Fruit fly (Drosophila melanogaster) whole organism: ENCODE measurements around the gene CG42375.

ENCODE experiments used
- Dll ChIP-seq: fragments of >200 bp; optimal IDR thresholded peaks from 2 replicates; lab custom pipeline; 2017
- psq ChIP-seq: fragments of >200 bp; optimal IDR thresholded peaks from 2 replicates; lab custom pipeline; 2017

dm6 chr3R:13771195-13771594 is 8.2 kb upstream of the CG42375 start, which contains the start of gene CG9297:
- TF ChIP-seq Dll (lab: Kevin White, UChicago): no peak
- no peak for TF ChIP-seq psq
